Worm (Caenorhabditis elegans) whole organism, L2 larva: ENCODE measurements around the gene T02C12.5.

Source experiments
- ama-1 ChIP-seq: fragments of 150-350 bp; optimal IDR thresholded peaks from 2 replicates; lab custom pipeline; 2018; ENCODE audit warnings: inconsistent platforms
- nhr-25 ChIP-seq: fragments of 150-350 bp; sonication (generic microtip); optimal IDR thresholded peaks from 3 replicates; lab custom pipeline; 2014; ENCODE audit warnings: missing biosample characterization, missing genetic modification characterization
- snpc-4 ChIP-seq: fragments of 150-350 bp; optimal IDR thresholded peaks from 2 replicates; lab custom pipeline; 2014; ENCODE audit warnings: missing biosample characterization, missing genetic modification characterization

ce11 chrIII:4010168-4010567 is 17.8 kb downstream of the T02C12.5 start:
- TF ChIP-seq snpc-4 (tag; lab: Kevin White, UChicago), result no peak
- TF ChIP-seq nhr-25 (tag; lab: Kevin White, UChicago), result peak; percentile 7
- no peak for TF ChIP-seq ama-1
